Fruit fly (Drosophila melanogaster): Measurements from ENCODE around the gene CG14933.
A peak's percentile ranks its signal among the peaks of the same experiment; 100 is the strongest.

Gene CG14933

DNA sequence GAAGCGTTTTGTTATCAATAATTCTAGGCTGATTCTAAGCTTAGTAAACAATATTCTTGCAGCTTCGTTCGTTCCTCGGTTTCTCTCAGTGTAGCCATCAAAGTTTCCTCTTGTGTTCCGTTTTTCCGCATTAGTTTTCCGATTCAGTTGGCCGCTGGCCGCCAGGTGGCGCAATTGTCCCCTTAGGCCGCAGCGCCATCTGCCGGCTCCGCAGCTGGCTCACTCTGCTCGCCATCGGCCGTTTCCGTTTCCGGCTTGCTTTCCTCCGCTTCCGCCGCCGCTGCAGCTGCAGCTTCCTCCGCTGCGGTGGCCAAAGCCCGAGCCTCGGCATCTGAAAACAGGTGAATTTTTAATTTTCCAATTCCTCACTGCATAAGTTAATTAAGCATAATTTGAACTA is 26.3 kb upstream of the CG14933 start (continued):
- TF ChIP-seq crc (GFP tag; optimal IDR thresholded peaks at IDR 0.05) (peak; percentile 80), CG2889 (GFP tag; IDR thresholded peaks at IDR 0.05) (peak; percentile 74), ttk (GFP tag; IDR thresholded peaks at IDR 0.05) (peak; percentile 88), MESR4 (GFP tag; optimal IDR thresholded peaks at IDR 0.05) (peak; percentile 52), slbo (GFP tag; IDR thresholded peaks at IDR 0.05) (peak; percentile 82), Nf-YB (GFP tag; optimal IDR thresholded peaks at IDR 0.05) (peak; percentile 75), CG31365 (tag; optimal IDR thresholded peaks at IDR 0.05) (peak; percentile 85), Vsx1 (GFP tag; optimal IDR thresholded peaks at IDR 0.05) (peak; percentile 96), CG2875 (GFP tag; optimal IDR thresholded peaks at IDR 0.05) (peak; percentile 99), CG32767 (GFP tag; IDR thresholded peaks at IDR 0.05) (peak; percentile 47; the same call in 1 of the 2 replicates), bigmax (GFP tag; optimal IDR thresholded peaks at IDR 0.05) (peak; percentile 83), NC2β (GFP tag; optimal IDR thresholded peaks at IDR 0.05) (peak; percentile 98), CG1233 (GFP tag; optimal IDR thresholded peaks at IDR 0.05) (peak; percentile 97), MTF-1 (GFP tag; optimal IDR thresholded peaks at IDR 0.05; ENCODE audit: borderline replicate concordance) (peak; percentile 99), br (optimal IDR thresholded peaks at IDR 0.05) (no peak), Atf3 (GFP tag; optimal IDR thresholded peaks at IDR 0.05) (peak; percentile 92), NK7.1 (GFP tag; optimal IDR thresholded peaks at IDR 0.05) (peak; percentile 94), CG4282 (GFP tag; optimal IDR thresholded peaks at IDR 0.05) (peak; percentile 82), otp (GFP tag; IDR thresholded peaks at IDR 0.05) (peak; percentile 98), pho (GFP tag; optimal IDR thresholded peaks at IDR 0.05) (peak; percentile 69), CG8089 (GFP tag; optimal IDR thresholded peaks at IDR 0.05) (peak; percentile 98), usp (GFP tag; optimal IDR thresholded peaks at IDR 0.05) (no peak), C15 (GFP tag; IDR thresholded peaks at IDR 0.05) (peak; percentile 73; the same call in 2 of the 3 replicates), lola (GFP tag; optimal IDR thresholded peaks at IDR 0.05) (peak in 1 of 3 experiments; percentile 78), D19B (GFP tag; optimal IDR thresholded peaks at IDR 0.05) (peak; percentile 79), row (GFP tag; IDR thresholded peaks at IDR 0.05) (peak; percentile 39; the same call in 1 of the 3 replicates), vnd (GFP tag; IDR thresholded peaks at IDR 0.05; ENCODE audit: partially characterized antibody) (no peak), Bdp1 (GFP tag; optimal IDR thresholded peaks at IDR 0.05) (peak; percentile 82), en (GFP tag; optimal IDR thresholded peaks at IDR 0.05) (peak; percentile 98), CG7556 (GFP tag; optimal IDR thresholded peaks at IDR 0.05) (peak; percentile 82), CG10366 (GFP tag; IDR thresholded peaks at IDR 0.05) (peak; percentile 85), CG2202 (tag; optimal IDR thresholded peaks at IDR 0.05) (peak; percentile 97), tx (GFP tag; optimal IDR thresholded peaks at IDR 0.05) (peak; percentile 75), gcm2 (GFP tag; optimal IDR thresholded peaks at IDR 0.05) (peak; percentile 77), zf30C (GFP tag; optimal IDR thresholded peaks at IDR 0.05) (peak; percentile 67), aop (GFP tag; IDR thresholded peaks at IDR 0.05) (peak; percentile 74; the same call in 1 of the 2 replicates), ems (GFP tag; optimal IDR thresholded peaks at IDR 0.05) (peak; percentile 91), bowl (GFP tag; IDR thresholded peaks at IDR 0.05) (peak; percentile 68; the same call in 1 of the 2 replicates), CG3995 (GFP tag; optimal IDR thresholded peaks at IDR 0.05) (peak; percentile 46), dmrt11E (tag; optimal IDR thresholded peaks at IDR 0.05) (peak; percentile 93), Ets65A (GFP tag) (peak; percentile 99), mld (GFP tag; IDR thresholded peaks at IDR 0.05; ENCODE audit: partially characterized antibody) (no peak), Dp (GFP tag; optimal IDR thresholded peaks at IDR 0.05) (peak; percentile 1), CG14014 (GFP tag; IDR thresholded peaks at IDR 0.05) (peak; percentile 83), Aef1 (GFP tag; IDR thresholded peaks at IDR 0.05) (peak; percentile 78), CG10321 (GFP tag; IDR thresholded peaks at IDR 0.05) (peak; percentile 68), Hr51 (GFP tag; optimal IDR thresholded peaks at IDR 0.05) (peak; percentile 55 to 84), CG14710 (tag; optimal IDR thresholded peaks at IDR 0.05) (peak; percentile 90), inv (GFP tag; IDR thresholded peaks at IDR 0.05; ENCODE audit: partially characterized antibody) (0 out of 2 replicates have a peak, but pooled peaks have one; percentile 19), toy (GFP tag; IDR thresholded peaks at IDR 0.05) (peak; percentile 84), odd (GFP tag; optimal IDR thresholded peaks at IDR 0.05) (peak; percentile 98)
